Worm (Caenorhabditis elegans) whole organism, young adult: ENCODE results near the gene H38K22.9.

Experiments used
- F33H1.4 ChIP-seq: fragments of 200-800 bp; sonication (Bioruptor generic); IDR thresholded peaks from 2 replicates; pipeline ENCODE4 v1.3.6; 2022; ENCODE audit warnings: missing genetic modification reagents, missing genetic modification characterization, missing compliant biosample characterization
- F55B11.4 ChIP-seq: sonication (generic microtip); optimal IDR thresholded peaks from 2 replicates; lab custom pipeline; 2016; ENCODE audit warnings: missing compliant biosample characterization, missing genetic modification characterization, borderline replicate concordance; ENCODE audit not compliant: insufficient read depth
- K12H6.12 ChIP-seq: fragments of 200-800 bp; sonication (Bioruptor generic); optimal IDR thresholded peaks from 2 replicates; lab custom pipeline; 2018; ENCODE audit warnings: mild to moderate bottlenecking, missing genetic modification characterization, missing compliant biosample characterization
- aptf-3 ChIP-seq: fragments of 200-800 bp; sonication (Bioruptor generic); IDR thresholded peaks from 2 replicates; pipeline ENCODE4 v1.3.6; 2022; ENCODE audit warnings: missing genetic modification characterization, missing compliant biosample characterization
- atf-7 ChIP-seq: sonication (generic microtip); optimal IDR thresholded peaks from 2 replicates; lab custom pipeline; 2017; ENCODE audit warnings: mild to moderate bottlenecking, missing genetic modification characterization, missing compliant biosample characterization
- attf-3 ChIP-seq: fragments of 200-800 bp; sonication (Bioruptor generic); conservative IDR thresholded peaks from 2 replicates; pipeline ENCODE4 v1.3.6; 2022; ENCODE audit warnings: missing genetic modification reagents, missing genetic modification characterization, missing compliant biosample characterization
- ceh-91 ChIP-seq: fragments of 200-800 bp; sonication (Bioruptor generic); IDR thresholded peaks from 2 replicates; pipeline ENCODE4 v1.3.6; 2022; ENCODE audit warnings: missing genetic modification reagents, missing genetic modification characterization, missing compliant biosample characterization
- dpff-1 ChIP-seq: sonication (generic microtip); optimal IDR thresholded peaks from 2 replicates; lab custom pipeline; 2017; ENCODE audit warnings: mild to moderate bottlenecking, missing genetic modification characterization, missing compliant biosample characterization
- dpl-1 ChIP-seq: fragments of 150-350 bp; optimal IDR thresholded peaks from 2 replicates; lab custom pipeline; 2014; ENCODE audit warnings: missing biosample characterization, missing genetic modification reagents, missing genetic modification characterization
- efl-1 ChIP-seq: fragments of 150-350 bp; optimal IDR thresholded peaks from 2 replicates; lab custom pipeline; 2014; ENCODE audit warnings: missing biosample characterization, missing genetic modification reagents, missing genetic modification characterization
- him-1 ChIP-seq: sonication (generic microtip); optimal IDR thresholded peaks from 2 replicates; lab custom pipeline; 2016; ENCODE audit warnings: missing genotype, missing genetic modification reagents, missing genetic modification characterization, missing compliant biosample characterization
- hmg-1.2 ChIP-seq: fragments of 200-800 bp; sonication (Bioruptor generic); IDR thresholded peaks from 2 replicates; pipeline ENCODE4 v1.3.6; 2022; ENCODE audit warnings: missing genetic modification reagents, missing genetic modification characterization, missing compliant biosample characterization
- hmg-20 ChIP-seq: fragments of 200-800 bp; sonication (Bioruptor generic); IDR thresholded peaks from 2 replicates; pipeline ENCODE4 v1.3.6; 2022; ENCODE audit warnings: missing genetic modification reagents, missing genetic modification characterization, missing compliant biosample characterization
- lag-1 ChIP-seq: fragments of 200-800 bp; sonication (Bioruptor generic); IDR thresholded peaks from 2 replicates; pipeline ENCODE4 v1.3.6; 2022; ENCODE audit warnings: missing genetic modification reagents, missing genetic modification characterization, missing compliant biosample characterization
- let-607 ChIP-seq, 2 experiments: fragments of 200-800 bp in 1 of 2; sonication (Bioruptor generic) in 1 of 2; sonication (generic microtip) in 1 of 2; optimal IDR thresholded peaks; 2 replicates each; lab custom pipeline; 2016 to 2018; ENCODE audit warnings: mild to moderate bottlenecking in 2 of 2, missing compliant biosample characterization in 2 of 2, missing genetic modification characterization in 2 of 2, moderate library complexity in 2 of 2, missing genotype in 1 of 2
- lin-26 ChIP-seq: fragments of 200-800 bp; sonication (Bioruptor generic); IDR thresholded peaks from 2 replicates; pipeline ENCODE4 v1.3.6; 2022; ENCODE audit warnings: missing genetic modification reagents, missing genetic modification characterization, missing compliant biosample characterization
- lin-40 ChIP-seq: sonication (generic microtip); optimal IDR thresholded peaks from 2 replicates; lab custom pipeline; 2016; ENCODE audit warnings: missing genetic modification characterization, mild to moderate bottlenecking, missing compliant biosample characterization, missing genotype, missing genetic modification reagents
- lin-54 ChIP-seq: fragments of 200-800 bp; sonication (Bioruptor generic); optimal IDR thresholded peaks from 2 replicates; lab custom pipeline; 2018; ENCODE audit warnings: mild to moderate bottlenecking, missing genetic modification characterization, missing compliant biosample characterization
- lsl-1 ChIP-seq: fragments of 200-800 bp; sonication (Bioruptor generic); optimal IDR thresholded peaks from 2 replicates; lab custom pipeline; 2018; ENCODE audit warnings: mild to moderate bottlenecking, missing genetic modification characterization, moderate library complexity, missing compliant biosample characterization
- madf-6 ChIP-seq: fragments of 200-800 bp; sonication (Bioruptor generic); IDR thresholded peaks from 2 replicates; pipeline ENCODE4 v1.3.6; 2022; ENCODE audit warnings: missing genetic modification reagents, missing genetic modification characterization, missing compliant biosample characterization
- madf-8 ChIP-seq: fragments of 200-800 bp; sonication (Bioruptor generic); conservative IDR thresholded peaks from 2 replicates; pipeline ENCODE4 v1.3.6; 2022; ENCODE audit warnings: missing genetic modification reagents, missing genetic modification characterization, missing compliant biosample characterization
- mcd-1 ChIP-seq: fragments of 200-800 bp; sonication (Bioruptor generic); IDR thresholded peaks from 2 replicates; pipeline ENCODE4 v1.3.6; 2022; ENCODE audit warnings: missing genetic modification reagents, missing genetic modification characterization, missing compliant biosample characterization
- nhr-80 ChIP-seq: sonication (generic microtip); optimal IDR thresholded peaks from 2 replicates; lab custom pipeline; 2016; ENCODE audit warnings: missing genetic modification characterization, missing compliant biosample characterization
- pha-4 ChIP-seq: fragments of 150-350 bp; sonication (generic microtip); optimal IDR thresholded peaks from 2 replicates; lab custom pipeline; 2014; ENCODE audit warnings: missing biosample characterization, missing genetic modification reagents, missing genetic modification characterization
- repo-1 ChIP-seq: sonication (generic microtip); optimal IDR thresholded peaks from 2 replicates; lab custom pipeline; 2017; ENCODE audit warnings: mild to moderate bottlenecking, missing genetic modification characterization, missing compliant biosample characterization
- rpc-1 ChIP-seq, 2 experiments: fragments of 150-350 bp in 1 of 2; sonication (generic microtip) in 1 of 2; optimal IDR thresholded peaks; 2 replicates each; lab custom pipeline; 2014 to 2018; ENCODE audit warnings: missing biosample characterization in 1 of 2, missing genetic modification characterization in 1 of 2, missing genetic modification reagents in 1 of 2, missing genotype in 1 of 2
- sea-2 ChIP-seq: fragments of 200-800 bp; sonication (Bioruptor generic); IDR thresholded peaks from 2 replicates; pipeline ENCODE4 v1.3.6; 2022; ENCODE audit warnings: missing genetic modification characterization, missing compliant biosample characterization
- snpc-1.1 ChIP-seq: sonication (generic microtip); optimal IDR thresholded peaks from 2 replicates; lab custom pipeline; 2017; ENCODE audit warnings: missing genetic modification characterization, mild to moderate bottlenecking, missing compliant biosample characterization, antibody characterized with exemption, moderate library complexity, missing genotype, missing genetic modification reagents; ENCODE audit not compliant: insufficient read depth
- snpc-1.3 ChIP-seq: sonication (generic microtip); optimal IDR thresholded peaks from 2 replicates; lab custom pipeline; 2017; ENCODE audit warnings: missing genetic modification characterization, mild to moderate bottlenecking, missing compliant biosample characterization, antibody characterized with exemption, moderate library complexity, missing genotype, missing genetic modification reagents; ENCODE audit not compliant: insufficient read depth
- snpc-3.4 ChIP-seq: sonication (generic microtip); optimal IDR thresholded peaks from 2 replicates; lab custom pipeline; 2017; ENCODE audit warnings: missing genetic modification characterization, mild to moderate bottlenecking, missing compliant biosample characterization, antibody characterized with exemption, moderate library complexity, missing genotype, missing genetic modification reagents
- snpc-4 ChIP-seq, 5 experiments: fragments of 150-350 bp in 1 of 5; sonication (generic microtip) in 4 of 5; optimal IDR thresholded peaks; 2 replicates each; lab custom pipeline; 2014 to 2018; ENCODE audit warnings: missing genetic modification characterization in 5 of 5, missing biosample characterization in 3 of 5, antibody characterized with exemption in 2 of 5, mild to moderate bottlenecking in 2 of 5, missing compliant biosample characterization in 2 of 5, missing genotype in 2 of 5, moderate library complexity in 2 of 5, missing genetic modification reagents in 1 of 5
- sptf-2 ChIP-seq: fragments of 200-800 bp; sonication (Bioruptor generic); optimal IDR thresholded peaks from 2 replicates; lab custom pipeline; 2018; ENCODE audit warnings: mild to moderate bottlenecking, missing genetic modification characterization, missing compliant biosample characterization
- xnd-1 ChIP-seq: sonication (generic microtip); optimal IDR thresholded peaks from 2 replicates; lab custom pipeline; 2016; ENCODE audit warnings: missing genotype, missing genetic modification reagents, missing genetic modification characterization, missing compliant biosample characterization

Gene H38K22.9

ce11 chrIII:4313061-4313962 is 10.6 kb upstream of the H38K22.9 start, which contains the start of the genes evl-14 and dcn-1:
Gene evl-14, minus strand, starts transcription at chrIII:4313128.
Gene dcn-1, plus strand, starts transcription at chrIII:4313912.
- TF ChIP-seq efl-1 (peak; percentile 96), F55B11.4 (tag; lab: Kevin White, UChicago) (no peak), him-1 (peak; percentile 2), F33H1.4 (GFP tag; lab: Robert Waterston, UW) (peak; percentile 94), lin-40 (tag; lab: Kevin White, UChicago) (peak; percentile 71), nhr-80 (tag; lab: Kevin White, UChicago) (peak; percentile 39), ceh-91 (GFP tag; lab: Robert Waterston, UW) (peak; percentile 84), K12H6.12 (tag; lab: Kevin White, UChicago) (peak; percentile 46), sptf-2 (no peak), hmg-20 (no peak), attf-3 (GFP tag; lab: Robert Waterston, UW) (peak; percentile 96), snpc-1.1 (tag; lab: Kevin White, UChicago) (peak; percentile 6), dpl-1 (GFP tag; lab: Kevin White, UChicago) (peak; percentile 82), madf-6 (GFP tag; lab: Robert Waterston, UW) (peak; percentile 96), lin-54 (GFP tag; lab: Kevin White, UChicago) (peak; percentile 68), lag-1 (GFP tag; lab: Robert Waterston, UW) (no peak), let-607 (tag; optimal IDR thresholded peaks at IDR 0.05; lab: Kevin White, UChicago) (peak in 1 of 2 experiments; percentile 20), repo-1 (tag; lab: Kevin White, UChicago) (no peak), madf-8 (GFP tag; lab: Robert Waterston, UW) (peak; percentile 87), xnd-1 (tag; lab: Kevin White, UChicago) (peak; percentile 80), snpc-4 (GFP tag; optimal IDR thresholded peaks at IDR 0.05; lab: Kevin White, UChicago) (no peak), snpc-4 (tag; optimal IDR thresholded peaks at IDR 0.05; lab: Kevin White, UChicago) (peak in 1 of 4 experiments; percentile 11), mcd-1 (GFP tag; lab: Robert Waterston, UW) (no peak), hmg-1.2 (peak; percentile 47; the same call in 1 of the 2 replicates), snpc-1.3 (peak; percentile 47), lsl-1 (GFP tag; lab: Kevin White, UChicago) (peak; percentile 92), pha-4 (tag; lab: Kevin White, UChicago) (peak; percentile 74), lin-26 (no peak), atf-7 (peak; percentile 79), rpc-1 (optimal IDR thresholded peaks at IDR 0.05; lab: Kevin White, UChicago) (no peak), rpc-1 (tag; optimal IDR thresholded peaks at IDR 0.05; lab: Kevin White, UChicago) (no peak), snpc-3.4 (tag; lab: Kevin White, UChicago) (peak; percentile 80), dpff-1 (tag; lab: Kevin White, UChicago) (no peak)
- TF ChIP-seq, all 124 proteins: peak for 22

DNA sequence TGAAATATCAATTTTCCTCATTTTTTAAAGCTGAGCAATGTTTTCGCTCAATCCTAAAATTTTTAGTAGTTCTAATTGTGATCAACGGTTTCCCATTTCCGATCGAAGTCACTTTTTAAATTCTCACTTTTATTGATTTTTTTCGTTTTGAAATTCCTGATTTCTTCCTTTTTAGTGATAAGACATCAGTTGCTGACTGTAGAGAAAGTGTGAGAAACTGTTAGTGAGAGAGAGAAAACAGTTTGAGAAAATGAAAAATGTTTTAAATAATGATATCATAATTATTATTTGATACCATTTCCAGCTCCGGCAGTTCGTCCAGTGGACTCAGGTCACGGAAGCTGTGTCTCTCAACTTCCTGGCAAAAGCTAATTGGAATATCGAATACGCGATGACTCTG is 9.5 kb upstream of the H38K22.9 start:
- TF ChIP-seq sea-2 (GFP tag; lab: Robert Waterston, UW) (no peak), nhr-80 (tag; lab: Kevin White, UChicago) (peak; percentile 45), aptf-3 (GFP tag; lab: Robert Waterston, UW) (no peak)
